Worm (Caenorhabditis elegans): ENCODE measurements around the gene C32A9.1.

DNA sequence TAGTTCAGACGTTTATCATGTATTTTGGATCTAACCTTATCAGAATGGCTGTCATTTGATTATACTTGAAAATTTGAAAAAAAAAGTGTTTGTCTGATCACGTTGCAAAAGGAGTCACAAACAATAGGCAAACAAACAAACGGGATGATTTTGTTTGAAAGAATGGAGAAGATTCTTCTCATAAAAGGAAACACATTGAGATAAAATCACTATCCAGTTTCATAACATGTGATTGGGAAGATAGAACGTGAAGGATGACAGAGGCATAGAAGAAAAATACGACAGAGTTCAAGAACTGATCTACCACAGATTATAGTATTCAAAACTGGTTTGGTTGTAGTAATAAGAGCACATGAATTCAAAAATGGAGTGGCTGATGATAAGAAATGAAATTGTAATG lies 41.2 kb downstream of the C32A9.1 start, which contains the start of gene F44A6.5:
- 0 out of 2 replicates have a peak, but pooled peaks have one; percentile 9 for TF ChIP-seq php-3 (GFP tag; IDR thresholded peaks at IDR 0.05)
- TF ChIP-seq dmd-9 (GFP tag; IDR thresholded peaks at IDR 0.05): no peak
- no peak for TF ChIP-seq daf-12 (tag; optimal IDR thresholded peaks at IDR 0.05)
- TF ChIP-seq ztf-11 (tag; optimal IDR thresholded peaks at IDR 0.05): no peak
- TF ChIP-seq mes-2 (tag; optimal IDR thresholded peaks at IDR 0.05; ENCODE audit: poor library complexity, severe bottlenecking): no peak
- TF ChIP-seq lsy-2 (tag; optimal IDR thresholded peaks at IDR 0.05): peak in 1 of 2 experiments; percentile 42
- peak; percentile 57 for TF ChIP-seq nhr-102 (tag; optimal IDR thresholded peaks at IDR 0.05)
- TF ChIP-seq hlh-30 (tag; optimal IDR thresholded peaks at IDR 0.05; ENCODE audit: insufficient read depth): peak; percentile 91

Measured in whole organism, L4 larva.